Fruit fly (Drosophila melanogaster) whole organism, embryonic: ENCODE measurements around the gene CG17134.

Experiments
- Ada2b ChIP-seq: fragments of 200-800 bp; sonication (Bioruptor generic); IDR thresholded peaks from 2 replicates; pipeline ENCODE4 v1.3.6; 2022; ENCODE audit warnings: missing biosample characterization, missing genetic modification characterization
- Adf1 ChIP-seq: fragments of 200-800 bp; sonication (Bioruptor generic); IDR thresholded peaks from 2 replicates; pipeline ENCODE4 v1.3.6; 2022; ENCODE audit warnings: missing biosample characterization, missing genetic modification characterization
- Bgb ChIP-seq: fragments of 200-800 bp; sonication (Bioruptor generic); IDR thresholded peaks from 2 replicates; pipeline ENCODE4 v1.3.6; 2022; ENCODE audit warnings: missing biosample characterization, missing genetic modification characterization; ENCODE audit not compliant: partially characterized antibody
- CG10654 ChIP-seq: fragments of 200-800 bp; sonication (Bioruptor generic); optimal IDR thresholded peaks from 2 replicates; lab custom pipeline; 2016; ENCODE audit warnings: missing biosample characterization, missing genetic modification characterization
- CG11093 ChIP-seq: fragments of 200-800 bp; sonication (Bioruptor generic); IDR thresholded peaks from 3 replicates; pipeline ENCODE4 v1.3.6; 2022; ENCODE audit warnings: missing biosample characterization, missing genetic modification characterization
- CG12744 ChIP-seq: fragments of 200-800 bp; sonication (Bioruptor generic); optimal IDR thresholded peaks from 2 replicates; lab custom pipeline; 2016; ENCODE audit warnings: missing biosample characterization, missing genetic modification characterization
- CG13424 ChIP-seq: fragments of 200-800 bp; sonication (Bioruptor generic); optimal IDR thresholded peaks from 2 replicates; lab custom pipeline; 2019; ENCODE audit warnings: missing biosample characterization, mild to moderate bottlenecking, missing genetic modification characterization, moderate library complexity
- CG13894 ChIP-seq: fragments of 200-800 bp; sonication (Bioruptor generic); optimal IDR thresholded peaks from 3 replicates; lab custom pipeline; 2018; ENCODE audit warnings: missing biosample characterization, mild to moderate bottlenecking, missing genetic modification characterization, moderate library complexity
- CG14860 ChIP-seq: fragments of 200-800 bp; sonication (Bioruptor generic); IDR thresholded peaks from 3 replicates; pipeline ENCODE4 v1.3.6; 2022; ENCODE audit warnings: missing biosample characterization, missing genetic modification characterization; ENCODE audit not compliant: partially characterized antibody
- CG1647 ChIP-seq: fragments of 200-800 bp; sonication (Bioruptor generic); optimal IDR thresholded peaks from 3 replicates; lab custom pipeline; 2016; ENCODE audit warnings: missing biosample characterization, missing genetic modification characterization
- CG17186 ChIP-seq: fragments of 200-800 bp; sonication (Bioruptor generic); optimal IDR thresholded peaks from 3 replicates; lab custom pipeline; 2017; ENCODE audit warnings: missing biosample characterization, missing genetic modification reagents, missing genetic modification characterization
- CG2202 ChIP-seq: fragments of 200-800 bp; sonication (Bioruptor generic); optimal IDR thresholded peaks from 2 replicates; lab custom pipeline; 2018; ENCODE audit warnings: missing biosample characterization, mild to moderate bottlenecking, missing genetic modification characterization
- CG3281 ChIP-seq: fragments of 200-800 bp; sonication (Bioruptor generic); optimal IDR thresholded peaks from 3 replicates; lab custom pipeline; 2017; ENCODE audit warnings: missing biosample characterization, mild to moderate bottlenecking, missing genetic modification characterization
- CG3838 ChIP-seq: fragments of 200-800 bp; sonication (Bioruptor generic); optimal IDR thresholded peaks from 3 replicates; lab custom pipeline; 2016; ENCODE audit warnings: missing biosample characterization, missing genetic modification characterization
- CG4617 ChIP-seq: fragments of 200-800 bp; sonication (Bioruptor generic); optimal IDR thresholded peaks from 3 replicates; lab custom pipeline; 2016; ENCODE audit warnings: missing biosample characterization, missing genetic modification characterization, borderline replicate concordance
- CG6254 ChIP-seq: fragments of 200-800 bp; sonication (Bioruptor generic); optimal IDR thresholded peaks from 3 replicates; lab custom pipeline; 2017; ENCODE audit warnings: mild to moderate bottlenecking, missing biosample characterization, missing genetic modification reagents, missing genetic modification characterization
- CG6765 ChIP-seq: fragments of 200-800 bp; sonication (Bioruptor generic); optimal IDR thresholded peaks from 3 replicates; lab custom pipeline; 2017; ENCODE audit warnings: missing biosample characterization, mild to moderate bottlenecking, missing genetic modification characterization
- CG8944 ChIP-seq: fragments of 200-800 bp; sonication (Bioruptor generic); optimal IDR thresholded peaks from 3 replicates; lab custom pipeline; 2016; ENCODE audit warnings: missing biosample characterization, missing genetic modification characterization
- CG9797 ChIP-seq: fragments of 200-800 bp; sonication (Bioruptor generic); optimal IDR thresholded peaks from 3 replicates; lab custom pipeline; 2018; ENCODE audit warnings: missing biosample characterization, mild to moderate bottlenecking, missing genetic modification characterization
- CkIIα-i1 ChIP-seq: fragments of 200-800 bp; sonication (Bioruptor generic); IDR thresholded peaks from 2 replicates; pipeline ENCODE4 v1.3.6; 2022; ENCODE audit warnings: missing biosample characterization, missing genetic modification characterization
- GATAe ChIP-seq: fragments of 200-800 bp; sonication (Bioruptor generic); conservative IDR thresholded peaks from 2 replicates; pipeline ENCODE4 v1.3.6; 2022; ENCODE audit warnings: missing biosample characterization, missing genetic modification characterization
- Gsc ChIP-seq: fragments of 200-800 bp; sonication (Bioruptor generic); IDR thresholded peaks from 2 replicates; pipeline ENCODE4 v1.3.6; 2022; ENCODE audit warnings: missing biosample characterization, missing genetic modification characterization
- HmgD ChIP-seq: fragments of 200-800 bp; sonication (Bioruptor generic); optimal IDR thresholded peaks from 3 replicates; lab custom pipeline; 2016; ENCODE audit warnings: missing biosample characterization, missing genetic modification characterization
- Hmx ChIP-seq: fragments of 200-800 bp; sonication (Bioruptor generic); optimal IDR thresholded peaks from 2 replicates; lab custom pipeline; 2016; ENCODE audit warnings: missing biosample characterization, missing genetic modification characterization
- Jarid2 ChIP-seq: fragments of 200-800 bp; sonication (Bioruptor generic); optimal IDR thresholded peaks from 3 replicates; lab custom pipeline; 2017; ENCODE audit warnings: mild to moderate bottlenecking, missing biosample characterization, missing genetic modification reagents, missing genetic modification characterization
- MESR4 ChIP-seq: fragments of 200-800 bp; sonication (Bioruptor generic); optimal IDR thresholded peaks from 2 replicates; lab custom pipeline; 2018; ENCODE audit warnings: missing biosample characterization, mild to moderate bottlenecking, missing genetic modification characterization, moderate library complexity
- NC2α ChIP-seq: fragments of 200-800 bp; sonication (Bioruptor generic); optimal IDR thresholded peaks from 2 replicates; lab custom pipeline; 2016; ENCODE audit warnings: missing biosample characterization, missing genetic modification characterization
- Oaz ChIP-seq: fragments of 200-800 bp; sonication (Bioruptor generic); IDR thresholded peaks from 2 replicates; pipeline ENCODE4 v1.3.6; 2022; ENCODE audit warnings: missing biosample characterization, missing genetic modification characterization
- Sin3A ChIP-seq: fragments of >200 bp; optimal IDR thresholded peaks from 2 replicates; lab custom pipeline; 2018
- Spps ChIP-seq: fragments of 200-800 bp; sonication (Bioruptor generic); optimal IDR thresholded peaks from 2 replicates; lab custom pipeline; 2018; ENCODE audit warnings: missing biosample characterization, mild to moderate bottlenecking, missing genetic modification characterization
- aop ChIP-seq: fragments of 200-800 bp; sonication (Bioruptor generic); IDR thresholded peaks from 2 replicates; pipeline ENCODE4 v1.3.6; 2022; ENCODE audit warnings: missing biosample characterization, missing genetic modification characterization
- ase ChIP-seq: fragments of 200-800 bp; sonication (Bioruptor generic); IDR thresholded peaks from 3 replicates; pipeline ENCODE4 v1.3.6; 2022; ENCODE audit warnings: missing biosample characterization, missing genetic modification characterization
- bbx ChIP-seq: fragments of 200-800 bp; sonication (Bioruptor generic); IDR thresholded peaks from 2 replicates; pipeline ENCODE4 v1.3.6; 2022; ENCODE audit warnings: missing biosample characterization, missing genetic modification characterization; ENCODE audit not compliant: partially characterized antibody
- cad ChIP-seq: fragments of >200 bp; optimal IDR thresholded peaks from 2 replicates; lab custom pipeline; 2017; ENCODE audit warnings: missing biosample characterization, missing genetic modification characterization
- croc ChIP-seq: fragments of 200-800 bp; sonication (Bioruptor generic); conservative IDR thresholded peaks from 3 replicates; pipeline ENCODE4 v1.3.6; 2022; ENCODE audit warnings: missing biosample characterization, missing genetic modification characterization
- fru ChIP-seq: fragments of >200 bp; optimal IDR thresholded peaks from 2 replicates; lab custom pipeline; 2017
- grau ChIP-seq: fragments of 200-800 bp; optimal IDR thresholded peaks from 3 replicates; lab custom pipeline; 2019; ENCODE audit warnings: missing biosample characterization, mild to moderate bottlenecking, missing genetic modification characterization, moderate library complexity
- gro ChIP-seq: fragments of 200-800 bp; sonication (Bioruptor generic); optimal IDR thresholded peaks from 2 replicates; lab custom pipeline; 2016; ENCODE audit warnings: missing biosample characterization, missing genetic modification characterization
- h ChIP-seq: fragments of >200 bp; optimal IDR thresholded peaks from 2 replicates; lab custom pipeline; 2017
- hth ChIP-seq: fragments of >200 bp; optimal IDR thresholded peaks from 2 replicates; lab custom pipeline; 2017; ENCODE audit warnings: inconsistent platforms
- nmo ChIP-seq: fragments of 200-800 bp; sonication (Bioruptor generic); optimal IDR thresholded peaks from 2 replicates; lab custom pipeline; 2018; ENCODE audit warnings: missing biosample characterization, mild to moderate bottlenecking, missing genetic modification characterization, moderate library complexity
- org-1 ChIP-seq: fragments of 200-800 bp; sonication (Bioruptor generic); optimal IDR thresholded peaks from 2 replicates; lab custom pipeline; 2017; ENCODE audit warnings: missing biosample characterization, missing genetic modification characterization
- pfk ChIP-seq: fragments of 200-800 bp; sonication (Bioruptor generic); optimal IDR thresholded peaks from 2 replicates; lab custom pipeline; 2018; ENCODE audit warnings: missing biosample characterization, mild to moderate bottlenecking, missing genetic modification characterization, moderate library complexity
- pzg ChIP-seq: fragments of 200-800 bp; sonication (Bioruptor generic); optimal IDR thresholded peaks from 3 replicates; lab custom pipeline; 2018; ENCODE audit warnings: missing biosample characterization, mild to moderate bottlenecking, missing genetic modification characterization, moderate library complexity
- slp2 ChIP-seq: fragments of 200-800 bp; sonication (Bioruptor generic); optimal IDR thresholded peaks from 2 replicates; lab custom pipeline; 2016; ENCODE audit warnings: missing biosample characterization, missing genetic modification characterization
- ssp ChIP-seq: fragments of 200-800 bp; sonication (Bioruptor generic); IDR thresholded peaks from 2 replicates; pipeline ENCODE4 v1.3.6; 2022; ENCODE audit warnings: missing biosample characterization, missing genetic modification characterization
- tap ChIP-seq: fragments of 200-800 bp; optimal IDR thresholded peaks from 3 replicates; lab custom pipeline; 2019; ENCODE audit warnings: missing biosample characterization, mild to moderate bottlenecking, missing genetic modification characterization, moderate library complexity
- tgo ChIP-seq: fragments of 200-800 bp; sonication (Bioruptor generic); IDR thresholded peaks from 3 replicates; pipeline ENCODE4 v1.3.6; 2022; ENCODE audit warnings: missing biosample characterization, missing genetic modification characterization
- tll ChIP-seq, 2 experiments: fragments of 200-800 bp in 1 of 2; fragments of >200 bp in 1 of 2; sonication (Bioruptor generic) in 1 of 2; optimal IDR thresholded peaks; 2 replicates each; lab custom pipeline; 2017 to 2019; ENCODE audit warnings: missing biosample characterization in 2 of 2, missing genetic modification characterization in 2 of 2, mild to moderate bottlenecking in 1 of 2, moderate library complexity in 1 of 2
- vfl ChIP-seq: fragments of 200-800 bp; sonication (Bioruptor generic); optimal IDR thresholded peaks from 2 replicates; lab custom pipeline; 2016; ENCODE audit warnings: missing biosample characterization, missing genetic modification characterization
- wor ChIP-seq: fragments of 200-800 bp; sonication (Bioruptor generic); IDR thresholded peaks from 2 replicates; pipeline ENCODE4 v1.3.6; 2022; ENCODE audit warnings: missing biosample characterization, missing genetic modification characterization
- zen ChIP-seq: fragments of 200-800 bp; sonication (Bioruptor generic); optimal IDR thresholded peaks from 3 replicates; lab custom pipeline; 2018; ENCODE audit warnings: missing biosample characterization, mild to moderate bottlenecking, missing genetic modification characterization, moderate library complexity

Gene CG17134

DNA sequence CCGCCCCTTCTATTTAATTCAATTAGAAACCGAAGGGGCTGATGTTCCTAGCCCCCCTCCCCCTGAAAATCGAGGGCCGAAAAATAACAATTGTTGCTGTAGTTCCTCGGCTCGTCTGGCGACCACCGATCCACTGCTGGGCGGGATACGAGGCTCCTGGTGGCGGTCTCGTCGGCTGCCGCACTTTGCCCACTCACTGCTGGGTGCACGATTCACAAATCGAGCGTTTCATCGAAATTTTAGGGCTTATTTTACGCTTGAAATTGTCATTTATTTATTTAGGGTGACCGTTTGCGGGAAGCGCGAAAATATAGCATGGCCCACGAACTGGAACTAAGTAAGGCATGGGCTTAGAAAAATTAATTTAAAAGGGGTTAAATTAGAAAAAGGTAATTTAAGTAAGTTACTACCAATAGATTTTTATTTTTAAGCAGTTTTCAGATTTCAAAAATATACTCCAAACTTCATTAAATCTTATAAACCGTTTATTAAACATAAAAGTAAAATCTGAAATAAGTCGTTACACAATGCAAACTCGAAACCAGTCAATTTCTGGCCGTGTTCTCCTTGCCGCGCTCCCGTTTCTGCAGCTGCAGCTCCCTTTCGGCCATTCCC, 35.9 kb downstream of the CG17134 start, which contains the start of gene Dnz1 (continued):
- TF ChIP-seq CG6765 (GFP tag; lab: Kevin White, UChicago) (no peak), h (lab: Kevin White, UChicago) (no peak), CG13424 (tag; lab: Kevin White, UChicago) (peak; percentile 60), croc (GFP tag; lab: Robert Waterston, UW) (no peak), NC2α (GFP tag; lab: Kevin White, UChicago) (no peak), CG11093 (GFP tag; lab: Robert Waterston, UW) (no peak), CG17186 (no peak), CG14860 (GFP tag; lab: Robert Waterston, UW) (no peak), Gsc (GFP tag; lab: Robert Waterston, UW) (no peak), Adf1 (peak; percentile 10; the same call in 1 of the 2 replicates), org-1 (GFP tag; lab: Kevin White, UChicago) (no peak), CG4617 (peak; percentile 39), zen (peak; percentile 14), Bgb (GFP tag; lab: Robert Waterston, UW) (no peak), ase (GFP tag; lab: Robert Waterston, UW) (no peak), Spps (no peak), wor (GFP tag; lab: Robert Waterston, UW) (peak; percentile 36; the same call in 1 of the 2 replicates), fru (lab: Kevin White, UChicago) (no peak), CG3838 (GFP tag; lab: Kevin White, UChicago) (no peak), CkIIα-i1 (GFP tag; lab: Robert Waterston, UW) (no peak), tgo (peak; percentile 62; the same call in 2 of the 3 replicates), aop (GFP tag; lab: Robert Waterston, UW) (no peak), Jarid2 (no peak), GATAe (GFP tag; lab: Robert Waterston, UW) (no peak), hth (no peak), vfl (GFP tag; lab: Kevin White, UChicago) (no peak), ssp (peak; percentile 51), pzg (GFP tag; lab: Kevin White, UChicago) (peak; percentile 31), CG13894 (tag; lab: Kevin White, UChicago) (peak; percentile 39), nmo (peak; percentile 56), CG2202 (tag; lab: Kevin White, UChicago) (no peak), bbx (GFP tag; lab: Robert Waterston, UW) (no peak), Hmx (no peak), CG8944 (GFP tag; lab: Kevin White, UChicago) (peak; percentile 18), slp2 (no peak), CG12744 (no peak), cad (no peak), Sin3A (peak; percentile 4), grau (tag; lab: Kevin White, UChicago) (peak; percentile 58), HmgD (GFP tag; lab: Kevin White, UChicago) (no peak), Ada2b (GFP tag; lab: Robert Waterston, UW) (peak; percentile 49), CG10654 (peak; percentile 26), Oaz (GFP tag; lab: Robert Waterston, UW) (no peak), CG1647 (GFP tag; lab: Kevin White, UChicago) (no peak), tll (GFP tag; optimal IDR thresholded peaks at IDR 0.05; lab: Kevin White, UChicago) (no peak), MESR4 (peak; percentile 80), CG6254 (no peak), CG9797 (GFP tag; lab: Kevin White, UChicago) (peak; percentile 50), CG3281 (peak; percentile 32), gro (GFP tag; lab: Kevin White, UChicago) (no peak), tap (tag; lab: Kevin White, UChicago) (peak; percentile 39), pfk (no peak)
